Worm (Caenorhabditis elegans) whole organism, L2 larva: ENCODE results near the gene gtf-2H5.

Source experiments
- F13H6.1 ChIP-seq: sonication (generic microtip); optimal IDR thresholded peaks from 2 replicates; lab custom pipeline; 2016; ENCODE audit warnings: missing genetic modification characterization, missing compliant biosample characterization
- R02D3.7 ChIP-seq: fragments of 150-350 bp; optimal IDR thresholded peaks from 2 replicates; lab custom pipeline; 2014; ENCODE audit warnings: missing biosample characterization, missing genetic modification characterization
- nhr-25 ChIP-seq: fragments of 150-350 bp; sonication (generic microtip); optimal IDR thresholded peaks from 3 replicates; lab custom pipeline; 2014; ENCODE audit warnings: missing biosample characterization, missing genetic modification characterization

- TF ChIP-seq nhr-25 (tag; lab: Kevin White, UChicago) (no peak), R02D3.7 (tag; lab: Kevin White, UChicago) (no peak), F13H6.1 (tag; lab: Kevin White, UChicago) (no peak)
Observed at ce11 chrIII:547709-548108, 29.7 kb downstream of the gtf-2H5 start.
